Worm (Caenorhabditis elegans): ENCODE data around the gene T03G6.1.

ce11 chrX:2577442-2577841 is 30.6 kb upstream of the T03G6.1 start, which contains the start of gene ttr-42:
- no peak for TF ChIP-seq cog-1 (tag; optimal IDR thresholded peaks at IDR 0.05)
- no peak for TF ChIP-seq tab-1 (GFP tag; IDR thresholded peaks at IDR 0.05)
- no peak for TF ChIP-seq klf-2 (GFP tag; conservative IDR thresholded peaks at IDR 0.05)
- TF ChIP-seq ref-1 (GFP tag; conservative IDR thresholded peaks at IDR 0.05), result no peak
- TF ChIP-seq flt-1 (GFP tag; IDR thresholded peaks at IDR 0.05), result no peak
- no peak for TF ChIP-seq ztf-29 (GFP tag; IDR thresholded peaks at IDR 0.05)
